Worm (Caenorhabditis elegans) whole organism, young adult: Measurements from ENCODE around the gene F48B9.3.

Source experiments
- athp-1 ChIP-seq: sonication (generic microtip); optimal IDR thresholded peaks from 2 replicates; lab custom pipeline; 2017; ENCODE audit warnings: mild to moderate bottlenecking, missing genetic modification characterization, missing compliant biosample characterization
- gei-17 ChIP-seq: fragments of 200-800 bp; sonication (Bioruptor generic); optimal IDR thresholded peaks from 2 replicates; lab custom pipeline; 2018; ENCODE audit warnings: mild to moderate bottlenecking, missing genetic modification characterization, missing compliant biosample characterization
- him-1 ChIP-seq: sonication (generic microtip); optimal IDR thresholded peaks from 2 replicates; lab custom pipeline; 2016; ENCODE audit warnings: missing genotype, missing genetic modification reagents, missing genetic modification characterization, missing compliant biosample characterization

DNA sequence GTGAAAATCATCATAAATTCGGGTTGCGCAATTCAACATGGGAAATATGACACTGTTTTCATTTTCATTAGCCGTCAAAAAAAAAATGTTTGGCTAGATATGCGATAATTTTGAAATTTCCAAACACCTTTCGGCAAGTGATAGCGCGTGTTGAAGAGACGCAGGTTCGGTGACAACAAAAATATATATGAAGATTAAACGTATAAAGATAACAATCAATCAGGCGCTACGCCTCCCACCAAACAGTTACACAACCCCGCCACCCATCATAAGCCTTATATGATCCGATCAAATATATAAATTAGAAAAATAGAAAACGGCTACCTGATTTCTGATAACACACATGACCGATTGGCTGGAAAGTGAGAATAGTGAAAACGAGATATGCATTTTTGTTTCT lies 12.8 kb upstream of the F48B9.3 start:
- no peak for TF ChIP-seq him-1
- no peak for TF ChIP-seq gei-17 (GFP tag; lab: Kevin White, UChicago)
- TF ChIP-seq athp-1 (tag; lab: Kevin White, UChicago): no peak
